Worm (Caenorhabditis elegans): ENCODE measurements around the gene Y6E2A.1.

- TF ChIP-seq ceh-22 (tag; optimal IDR thresholded peaks at IDR 0.05) (no peak), elt-2 (tag; optimal IDR thresholded peaks at IDR 0.05) (no peak)
Measured at ce11 chrV:15733020-15733419, 22.7 kb upstream of the Y6E2A.1 start.

Data from whole organism, late embryonic.